Fruit fly (Drosophila melanogaster): ENCODE measurements around the gene tld.
A peak's percentile ranks its signal among the peaks of the same experiment; 100 is the strongest.

The tld gene

dm6 chr3R:24798595-24798994, 49.1 kb downstream of the tld start (continued):
- peak; percentile 48 for TF ChIP-seq gcm (GFP tag; optimal IDR thresholded peaks at IDR 0.05)
- TF ChIP-seq Antp (GFP tag; optimal IDR thresholded peaks at IDR 0.05): no peak
- TF ChIP-seq stc (GFP tag; IDR thresholded peaks at IDR 0.05): peak; percentile 31; the same call in 1 of the 2 replicates
- TF ChIP-seq fd96Cb (tag; optimal IDR thresholded peaks at IDR 0.05): no peak
- TF ChIP-seq tna (GFP tag; IDR thresholded peaks at IDR 0.05; ENCODE audit: partially characterized antibody): no peak
- 0 out of 2 replicates have a peak, but pooled peaks have one; percentile 12 for TF ChIP-seq slbo (GFP tag; IDR thresholded peaks at IDR 0.05)
- TF ChIP-seq CG9817 (tag; optimal IDR thresholded peaks at IDR 0.05): peak; percentile 3
- TF ChIP-seq CG13424 (tag; optimal IDR thresholded peaks at IDR 0.05): peak; percentile 62
- TF ChIP-seq kah (GFP tag; optimal IDR thresholded peaks at IDR 0.05): peak; percentile 1
- TF ChIP-seq Oli (tag; optimal IDR thresholded peaks at IDR 0.05): peak; percentile 4
- TF ChIP-seq CG8924 (tag; optimal IDR thresholded peaks at IDR 0.05): peak; percentile 52
- TF ChIP-seq CG6689 (GFP tag; IDR thresholded peaks at IDR 0.05): peak; percentile 28; the same call in 1 of the 2 replicates
- no peak for TF ChIP-seq CG33213 (GFP tag; optimal IDR thresholded peaks at IDR 0.05)
- TF ChIP-seq Rx (GFP tag; IDR thresholded peaks at IDR 0.05): no peak
- TF ChIP-seq CG3281 (GFP tag; optimal IDR thresholded peaks at IDR 0.05): peak; percentile 33
- no peak for TF ChIP-seq CkIIα-i1 (GFP tag; IDR thresholded peaks at IDR 0.05)
- no peak for TF ChIP-seq CG11560 (tag; IDR thresholded peaks at IDR 0.05)
- no peak for TF ChIP-seq CG4820 (GFP tag; optimal IDR thresholded peaks at IDR 0.05)
- peak; percentile 5 for TF ChIP-seq Fer1 (GFP tag; optimal IDR thresholded peaks at IDR 0.05)
- TF ChIP-seq klu (GFP tag; IDR thresholded peaks at IDR 0.05): no peak
- TF ChIP-seq E2f1 (GFP tag; IDR thresholded peaks at IDR 0.05): no peak
- TF ChIP-seq jigr1 (GFP tag; IDR thresholded peaks at IDR 0.05): no peak
- TF ChIP-seq Ssrp (tag; optimal IDR thresholded peaks at IDR 0.05): peak; percentile 25
- no peak for TF ChIP-seq luna (GFP tag; optimal IDR thresholded peaks at IDR 0.05)
- no peak for TF ChIP-seq eyg (GFP tag; optimal IDR thresholded peaks at IDR 0.05)
- no peak for TF ChIP-seq CG7928 (GFP tag; optimal IDR thresholded peaks at IDR 0.05)
- peak; percentile 57 for TF ChIP-seq Nf-YC (tag; optimal IDR thresholded peaks at IDR 0.05)
- TF ChIP-seq NfI (GFP tag; optimal IDR thresholded peaks at IDR 0.05): no peak
- TF ChIP-seq CG42726 (GFP tag; IDR thresholded peaks at IDR 0.05; ENCODE audit: partially characterized antibody): no peak
- TF ChIP-seq pan (optimal IDR thresholded peaks at IDR 0.05): no peak
- peak in 1 of 2 experiments; percentile 32 for TF ChIP-seq pan (GFP tag; optimal IDR thresholded peaks at IDR 0.05 in 1 of 2, IDR thresholded peaks at IDR 0.05 in 1 of 2)
- TF ChIP-seq CG12299 (tag; optimal IDR thresholded peaks at IDR 0.05): no peak
- TF ChIP-seq caup (GFP tag; optimal IDR thresholded peaks at IDR 0.05; ENCODE audit: severe bottlenecking): no peak
- peak; percentile 30 for TF ChIP-seq run (tag; optimal IDR thresholded peaks at IDR 0.05)
- no peak for TF ChIP-seq CG12219 (GFP tag; optimal IDR thresholded peaks at IDR 0.05)
- TF ChIP-seq nmo (GFP tag; optimal IDR thresholded peaks at IDR 0.05): peak; percentile 20
- TF ChIP-seq CG15514 (GFP tag; optimal IDR thresholded peaks at IDR 0.05): peak; percentile 12
- no peak for TF ChIP-seq sim (GFP tag; IDR thresholded peaks at IDR 0.05)
- TF ChIP-seq pzg (GFP tag; optimal IDR thresholded peaks at IDR 0.05): no peak
- TF ChIP-seq slou (GFP tag; optimal IDR thresholded peaks at IDR 0.05): no peak
- no peak for TF ChIP-seq CG10543 (GFP tag; optimal IDR thresholded peaks at IDR 0.05)
- peak; percentile 29 for TF ChIP-seq CoRest (tag; optimal IDR thresholded peaks at IDR 0.05)
- peak; percentile 57 for TF ChIP-seq CG2712 (tag; optimal IDR thresholded peaks at IDR 0.05)
- peak; percentile 11 for TF ChIP-seq Nf-YB (GFP tag; optimal IDR thresholded peaks at IDR 0.05)
- TF ChIP-seq CG7372 (GFP tag; IDR thresholded peaks at IDR 0.05): no peak
- no peak for TF ChIP-seq CG1529 (GFP tag; optimal IDR thresholded peaks at IDR 0.05)
- peak; percentile 2 to 21 for TF ChIP-seq Trl (optimal IDR thresholded peaks at IDR 0.05)
- no peak for TF ChIP-seq Trl (GFP tag; optimal IDR thresholded peaks at IDR 0.05)
- no peak for TF ChIP-seq Dip3 (GFP tag; optimal IDR thresholded peaks at IDR 0.05)
- peak; percentile 52 for TF ChIP-seq CG13296 (GFP tag; optimal IDR thresholded peaks at IDR 0.05)
- no peak for TF ChIP-seq emc (GFP tag; optimal IDR thresholded peaks at IDR 0.05)
- no peak for TF ChIP-seq CG14050 (GFP tag; IDR thresholded peaks at IDR 0.05)

Measured in whole organism, embryonic.